Fruit fly (Drosophila melanogaster) whole organism, prepupa: ENCODE results near the gene Phb1.
A peak's percentile ranks its signal among the peaks of the same experiment; 100 is the strongest.

Source experiments
- Blimp-1 ChIP-seq: fragments of 200-800 bp; sonication (Bioruptor generic); optimal IDR thresholded peaks from 3 replicates; lab custom pipeline; 2017; ENCODE audit warnings: missing biosample characterization, missing genetic modification characterization, mild to moderate bottlenecking, moderate library complexity, missing genetic modification reagents
- CG10631 ChIP-seq: fragments of 200-800 bp; sonication (Bioruptor generic); optimal IDR thresholded peaks from 2 replicates; lab custom pipeline; 2016; ENCODE audit warnings: missing biosample characterization, missing genetic modification characterization
- CG10669 ChIP-seq: fragments of 200-800 bp; sonication (Bioruptor generic); optimal IDR thresholded peaks from 3 replicates; lab custom pipeline; 2018; ENCODE audit warnings: missing biosample characterization, mild to moderate bottlenecking, missing genetic modification characterization, moderate library complexity
- CG11294 ChIP-seq: fragments of 200-800 bp; sonication (Bioruptor generic); IDR thresholded peaks from 2 replicates; pipeline ENCODE4 v1.3.6; 2022; ENCODE audit warnings: missing biosample characterization, missing genetic modification characterization
- CG11762 ChIP-seq: fragments of 200-800 bp; sonication (Bioruptor generic); optimal IDR thresholded peaks from 3 replicates; lab custom pipeline; 2016; ENCODE audit warnings: missing biosample characterization, missing genetic modification characterization; ENCODE audit not compliant: insufficient read depth
- CG11902 ChIP-seq: fragments of 200-800 bp; sonication (Bioruptor generic); optimal IDR thresholded peaks from 3 replicates; lab custom pipeline; 2016; ENCODE audit warnings: missing biosample characterization, missing genetic modification characterization
- CG1621 ChIP-seq: fragments of 200-800 bp; sonication (Bioruptor generic); optimal IDR thresholded peaks from 3 replicates; lab custom pipeline; 2018; ENCODE audit warnings: missing biosample characterization, mild to moderate bottlenecking, missing genetic modification characterization
- CG31627 ChIP-seq: fragments of 200-800 bp; sonication (Bioruptor generic); optimal IDR thresholded peaks from 3 replicates; lab custom pipeline; 2016; ENCODE audit warnings: missing biosample characterization, missing genetic modification characterization
- CG32006 ChIP-seq: fragments of 200-800 bp; sonication (Bioruptor generic); optimal IDR thresholded peaks from 3 replicates; lab custom pipeline; 2017; ENCODE audit warnings: missing biosample characterization, mild to moderate bottlenecking, missing genetic modification characterization
- CG3919 ChIP-seq: fragments of 200-800 bp; sonication (Bioruptor generic); optimal IDR thresholded peaks from 3 replicates; lab custom pipeline; 2016; ENCODE audit warnings: missing biosample characterization, missing genetic modification characterization
- CG4318 ChIP-seq: fragments of 200-800 bp; sonication (Bioruptor generic); optimal IDR thresholded peaks from 3 replicates; lab custom pipeline; 2017; ENCODE audit warnings: missing biosample characterization, mild to moderate bottlenecking, missing genetic modification characterization
- CG6163 ChIP-seq: fragments of 200-800 bp; sonication (Bioruptor generic); IDR thresholded peaks from 3 replicates; pipeline ENCODE4 v1.3.6; 2022; ENCODE audit warnings: missing biosample characterization, missing genetic modification characterization
- CG6276 ChIP-seq: fragments of 200-800 bp; sonication (Bioruptor generic); optimal IDR thresholded peaks from 2 replicates; lab custom pipeline; 2017; ENCODE audit warnings: missing biosample characterization, mild to moderate bottlenecking, missing genetic modification characterization
- CG6792 ChIP-seq: fragments of 200-800 bp; sonication (Bioruptor generic); optimal IDR thresholded peaks from 3 replicates; lab custom pipeline; 2016; ENCODE audit warnings: missing biosample characterization, missing genetic modification characterization
- CG6808 ChIP-seq: fragments of 200-800 bp; sonication (Bioruptor generic); optimal IDR thresholded peaks from 3 replicates; lab custom pipeline; 2017; ENCODE audit warnings: missing biosample characterization, missing genetic modification characterization, mild to moderate bottlenecking, moderate library complexity, missing genetic modification reagents
- CG6854 ChIP-seq: fragments of 200-800 bp; sonication (Bioruptor generic); optimal IDR thresholded peaks from 2 replicates; lab custom pipeline; 2017; ENCODE audit warnings: missing biosample characterization, mild to moderate bottlenecking, missing genetic modification characterization
- CG7368 ChIP-seq: fragments of 200-800 bp; sonication (Bioruptor generic); optimal IDR thresholded peaks from 3 replicates; lab custom pipeline; 2016; ENCODE audit warnings: missing biosample characterization, missing genetic modification characterization
- CG8119 ChIP-seq: fragments of 200-800 bp; sonication (Bioruptor generic); IDR thresholded peaks from 3 replicates; pipeline ENCODE4 v1.3.6; 2022; ENCODE audit warnings: missing biosample characterization, missing genetic modification characterization
- CG8319 ChIP-seq: fragments of 200-800 bp; sonication (Bioruptor generic); optimal IDR thresholded peaks from 3 replicates; lab custom pipeline; 2016; ENCODE audit warnings: missing biosample characterization, missing genetic modification characterization
- CG8632 ChIP-seq: fragments of 200-800 bp; sonication (Bioruptor generic); optimal IDR thresholded peaks from 3 replicates; lab custom pipeline; 2016; ENCODE audit warnings: missing biosample characterization, missing genetic modification characterization
- Eip78C ChIP-seq: fragments of 200-800 bp; sonication (Bioruptor generic); peaks from one replicate; lab custom pipeline; 2016; ENCODE audit warnings: missing biosample characterization, missing genetic modification characterization
- Eip93F ChIP-seq: fragments of 200-800 bp; sonication (Bioruptor generic); optimal IDR thresholded peaks from 2 replicates; lab custom pipeline; 2016; ENCODE audit warnings: missing biosample characterization, mild to moderate bottlenecking, missing genetic modification characterization
- Ets96B ChIP-seq: fragments of 200-800 bp; optimal IDR thresholded peaks from 2 replicates; lab custom pipeline; 2019; ENCODE audit warnings: missing biosample characterization, mild to moderate bottlenecking, missing genetic modification characterization, moderate library complexity
- Gug ChIP-seq: fragments of 200-800 bp; sonication (Bioruptor generic); IDR thresholded peaks from 2 replicates; pipeline ENCODE4 v1.3.6; 2022; ENCODE audit warnings: missing biosample characterization, missing genetic modification characterization
- Hr38 ChIP-seq: sonication (Bioruptor generic); optimal IDR thresholded peaks from 2 replicates; lab custom pipeline; 2016; ENCODE audit warnings: missing biosample characterization, missing genetic modification characterization
- Hr39 ChIP-seq: fragments of 200-800 bp; sonication (Bioruptor generic); optimal IDR thresholded peaks from 2 replicates; lab custom pipeline; 2016; ENCODE audit warnings: missing biosample characterization, missing genetic modification characterization
- Hr4 ChIP-seq: fragments of 200-800 bp; sonication (Bioruptor generic); optimal IDR thresholded peaks from 3 replicates; lab custom pipeline; 2016; ENCODE audit warnings: missing biosample characterization, missing genetic modification characterization
- Lpt ChIP-seq: fragments of 200-800 bp; sonication (Bioruptor generic); optimal IDR thresholded peaks from 3 replicates; lab custom pipeline; 2016; ENCODE audit warnings: missing biosample characterization, missing genetic modification characterization
- OdsH ChIP-seq: fragments of 200-800 bp; sonication (Bioruptor generic); optimal IDR thresholded peaks from 3 replicates; lab custom pipeline; 2016; ENCODE audit warnings: missing biosample characterization, missing genetic modification characterization
- Smox ChIP-seq: fragments of 200-800 bp; sonication (Bioruptor generic); optimal IDR thresholded peaks from 3 replicates; lab custom pipeline; 2016; ENCODE audit warnings: missing biosample characterization, missing genetic modification characterization
- Sox102F ChIP-seq: fragments of 200-800 bp; sonication (Bioruptor generic); optimal IDR thresholded peaks from 2 replicates; lab custom pipeline; 2016; ENCODE audit warnings: missing biosample characterization, mild to moderate bottlenecking, missing genetic modification characterization
- Sox14 ChIP-seq: fragments of 200-800 bp; sonication (Bioruptor generic); optimal IDR thresholded peaks from 3 replicates; lab custom pipeline; 2016; ENCODE audit warnings: missing biosample characterization, missing genetic modification characterization
- Sox15 ChIP-seq: fragments of 200-800 bp; sonication (Bioruptor generic); optimal IDR thresholded peaks from 3 replicates; lab custom pipeline; 2016; ENCODE audit warnings: missing biosample characterization, missing genetic modification characterization
- acj6 ChIP-seq: fragments of 200-800 bp; sonication (Bioruptor generic); optimal IDR thresholded peaks from 3 replicates; lab custom pipeline; 2016; ENCODE audit warnings: missing biosample characterization, missing genetic modification characterization
- cyc ChIP-seq: fragments of 200-800 bp; sonication (Bioruptor generic); optimal IDR thresholded peaks from 3 replicates; lab custom pipeline; 2016; ENCODE audit warnings: missing biosample characterization, missing genetic modification characterization
- eg ChIP-seq: fragments of 200-800 bp; sonication (Bioruptor generic); IDR thresholded peaks from 3 replicates; pipeline ENCODE4 v1.3.6; 2022; ENCODE audit warnings: missing biosample characterization, missing genetic modification characterization
- esn ChIP-seq: fragments of 200-800 bp; sonication (Bioruptor generic); optimal IDR thresholded peaks from 2 replicates; lab custom pipeline; 2016; ENCODE audit warnings: missing biosample characterization, mild to moderate bottlenecking, missing genetic modification characterization, moderate library complexity
- fd59A ChIP-seq: fragments of 200-800 bp; sonication (Bioruptor generic); optimal IDR thresholded peaks from 2 replicates; lab custom pipeline; 2017; ENCODE audit warnings: missing biosample characterization, mild to moderate bottlenecking, missing genetic modification characterization, missing genetic modification reagents
- fd85E ChIP-seq: fragments of 200-800 bp; sonication (Bioruptor generic); optimal IDR thresholded peaks from 3 replicates; lab custom pipeline; 2016; ENCODE audit warnings: missing biosample characterization, missing genetic modification characterization
- lz ChIP-seq: fragments of 200-800 bp; sonication (Bioruptor generic); optimal IDR thresholded peaks from 3 replicates; lab custom pipeline; 2016; ENCODE audit warnings: missing biosample characterization, missing genetic modification characterization
- net ChIP-seq: fragments of 200-800 bp; sonication (Bioruptor generic); optimal IDR thresholded peaks from 3 replicates; lab custom pipeline; 2016; ENCODE audit warnings: missing biosample characterization, missing genetic modification characterization
- pdm3 ChIP-seq: fragments of 200-800 bp; sonication (Bioruptor generic); optimal IDR thresholded peaks from 3 replicates; lab custom pipeline; 2016; ENCODE audit warnings: missing biosample characterization, missing genetic modification characterization
- salr ChIP-seq, 2 experiments: fragments of 200-800 bp; sonication (Bioruptor generic); optimal IDR thresholded peaks; 3 replicates each; lab custom pipeline; 2016 to 2018; ENCODE audit warnings: missing biosample characterization in 2 of 2, missing genetic modification characterization in 2 of 2, mild to moderate bottlenecking in 1 of 2
- ss ChIP-seq, 2 experiments: fragments of 200-800 bp; sonication (Bioruptor generic); optimal IDR thresholded peaks; 2 replicates in 1 of 2; 3 replicates in 1 of 2; lab custom pipeline; 2017 to 2018; ENCODE audit warnings: mild to moderate bottlenecking in 2 of 2, missing biosample characterization in 2 of 2, missing genetic modification characterization in 2 of 2, moderate library complexity in 1 of 2
- topi ChIP-seq: fragments of 200-800 bp; sonication (Bioruptor generic); optimal IDR thresholded peaks from 3 replicates; lab custom pipeline; 2016; ENCODE audit warnings: missing biosample characterization, missing genetic modification characterization

The Phb1 gene

dm6 chr2L:19135955-19136677 lies 12.4 kb upstream of the Phb1 start (continued):
- TF ChIP-seq CG10631 (GFP tag; lab: Kevin White, UChicago) (peak; percentile 85), CG4318 (peak; percentile 46), Lpt (GFP tag; lab: Kevin White, UChicago) (peak; percentile 27), CG6163 (peak; percentile 72), CG8119 (GFP tag; lab: Robert Waterston, UW) (peak; percentile 58; the same call in 2 of the 3 replicates), topi (peak; percentile 90), CG3919 (GFP tag; lab: Kevin White, UChicago) (peak; percentile 85), CG6792 (peak; percentile 75), CG11902 (peak; percentile 69), Gug (GFP tag; lab: Robert Waterston, UW) (no peak), ss (GFP tag; optimal IDR thresholded peaks at IDR 0.05; lab: Kevin White, UChicago) (peak; percentile 32 to 57), lz (GFP tag; lab: Kevin White, UChicago) (peak; percentile 87), CG11294 (no peak), pdm3 (peak; percentile 85), fd59A (peak; percentile 74), fd85E (GFP tag; lab: Kevin White, UChicago) (peak; percentile 12), esn (GFP tag; lab: Kevin White, UChicago) (peak; percentile 91)
- TF ChIP-seq, all 60 proteins: peak for 50

dm6 chr2L:19134814-19135523 lies 11.3 kb upstream of the Phb1 start, which contains the start of gene Polr1D:
Gene Polr1D (minus strand): TSS chr2L:19135233.
- TF ChIP-seq CG10631 (GFP tag; lab: Kevin White, UChicago) (peak; percentile 55), CG11762 (no peak), CG11294 (no peak), OdsH (GFP tag; lab: Kevin White, UChicago) (peak; percentile 49), CG31627 (GFP tag; lab: Kevin White, UChicago) (no peak), CG7368 (GFP tag; lab: Kevin White, UChicago) (no peak), Sox102F (GFP tag; lab: Kevin White, UChicago) (no peak), Eip78C (GFP tag; lab: Kevin White, UChicago) (no peak), Sox15 (peak; percentile 9), CG1621 (tag; lab: Kevin White, UChicago) (peak; percentile 34), fd59A (peak; percentile 20), CG4318 (no peak), CG6854 (GFP tag; lab: Kevin White, UChicago) (peak; percentile 47), Blimp-1 (GFP tag; lab: Kevin White, UChicago) (peak; percentile 28), CG6276 (GFP tag; lab: Kevin White, UChicago) (no peak), CG6163 (peak; percentile 41; the same call in 1 of the 3 replicates), topi (peak; percentile 48), CG32006 (GFP tag; lab: Kevin White, UChicago) (peak; percentile 38), cyc (GFP tag; lab: Kevin White, UChicago) (peak; percentile 33), esn (GFP tag; lab: Kevin White, UChicago) (peak; percentile 39), salr (GFP tag; optimal IDR thresholded peaks at IDR 0.05; lab: Kevin White, UChicago) (peak in 1 of 2 experiments; percentile 26), Eip93F (GFP tag; lab: Kevin White, UChicago) (no peak), CG8632 (no peak), CG10669 (GFP tag; lab: Kevin White, UChicago) (no peak), Lpt (GFP tag; lab: Kevin White, UChicago) (peak; percentile 50), CG6792 (peak; percentile 14), net (GFP tag; lab: Kevin White, UChicago) (no peak), Hr38 (no peak), Ets96B (peak; percentile 54), acj6 (GFP tag; lab: Kevin White, UChicago) (no peak), CG8319 (GFP tag; lab: Kevin White, UChicago) (no peak), CG8119 (GFP tag; lab: Robert Waterston, UW) (0 out of 3 replicates have a peak, but pooled peaks have one; percentile 30), Smox (peak; percentile 48), ss (GFP tag; optimal IDR thresholded peaks at IDR 0.05; lab: Kevin White, UChicago) (peak; percentile 26 to 71), CG6808 (GFP tag; lab: Kevin White, UChicago) (peak; percentile 26), Hr4 (peak; percentile 35), Sox14 (GFP tag; lab: Kevin White, UChicago) (peak; percentile 10), Gug (GFP tag; lab: Robert Waterston, UW) (no peak), Hr39 (GFP tag; lab: Kevin White, UChicago) (no peak), eg (GFP tag; lab: Robert Waterston, UW) (peak; percentile 11; the same call in 1 of the 3 replicates), CG11902 (peak; percentile 26)
